Fruit fly (Drosophila melanogaster): ENCODE measurements around the gene dsx.

The dsx gene

dm6 chr3R:7973906-7974305 is 6.7 kb upstream of the dsx start:
- TF ChIP-seq eg (GFP tag; IDR thresholded peaks at IDR 0.05) (peak; percentile 86; the same call in 2 of the 3 replicates), CG11294 (GFP tag; IDR thresholded peaks at IDR 0.05) (peak; percentile 54; the same call in 1 of the 2 replicates), CG6163 (GFP tag; IDR thresholded peaks at IDR 0.05) (0 out of 3 replicates have a peak, but pooled peaks have one; percentile 34), Gug (GFP tag; IDR thresholded peaks at IDR 0.05) (peak; percentile 54)

DNA sequence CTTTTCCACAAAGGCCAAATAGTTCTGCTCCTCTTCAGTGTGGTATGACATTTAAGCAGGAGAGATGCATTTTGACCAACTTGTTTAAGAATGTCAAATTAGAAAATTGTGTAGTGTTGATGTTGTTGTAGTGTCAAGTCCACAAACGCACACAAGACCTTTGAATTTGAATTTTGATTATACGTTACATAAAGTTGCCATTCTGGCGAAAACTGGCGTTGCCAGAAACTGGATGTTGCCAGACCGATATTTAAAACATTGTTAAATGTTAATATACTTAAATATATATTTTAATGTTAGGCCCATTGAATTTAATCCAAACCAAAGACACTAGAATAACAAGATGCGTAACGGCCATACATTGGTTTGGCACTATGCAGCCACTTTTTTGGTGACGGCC is 5.8 kb upstream of the dsx start:
- peak; percentile 6 for TF ChIP-seq Eip78C (GFP tag)
- peak; percentile 87 for TF ChIP-seq dsx (GFP tag; optimal IDR thresholded peaks at IDR 0.05; ENCODE audit: poor library complexity, severe bottlenecking)
- no peak for TF ChIP-seq Hr39 (GFP tag; optimal IDR thresholded peaks at IDR 0.05)

DNA sequence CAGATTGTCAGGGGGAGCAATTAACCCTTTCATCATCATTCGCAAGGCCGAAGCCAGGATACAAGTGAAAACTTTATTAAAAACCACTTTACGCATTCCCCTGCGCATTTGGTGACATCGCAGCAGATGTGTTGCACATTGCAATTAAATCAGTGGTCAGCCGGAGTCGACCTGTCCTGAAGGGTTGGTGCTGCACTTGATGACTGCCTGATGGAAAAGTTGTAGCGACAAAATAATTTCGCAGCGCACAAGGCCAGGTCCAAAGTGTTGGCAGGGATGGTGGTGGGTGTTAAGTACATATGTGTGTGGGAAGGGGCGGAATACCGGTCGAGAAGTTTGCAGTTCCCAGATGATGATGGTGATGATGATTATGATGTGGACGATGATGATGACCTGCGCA is 5.0 kb upstream of the dsx start:
- TF ChIP-seq CG8319 (GFP tag; optimal IDR thresholded peaks at IDR 0.05) (no peak), CG7368 (GFP tag; optimal IDR thresholded peaks at IDR 0.05) (no peak), CG32006 (GFP tag; optimal IDR thresholded peaks at IDR 0.05) (no peak), Ets96B (tag; optimal IDR thresholded peaks at IDR 0.05) (no peak), svp (GFP tag) (no peak), CG11902 (GFP tag; optimal IDR thresholded peaks at IDR 0.05) (no peak), Met (GFP tag; optimal IDR thresholded peaks at IDR 0.05) (no peak), Sox14 (GFP tag; optimal IDR thresholded peaks at IDR 0.05) (no peak), CG10631 (GFP tag; optimal IDR thresholded peaks at IDR 0.05) (no peak), CG6276 (GFP tag; optimal IDR thresholded peaks at IDR 0.05) (no peak), CG1621 (tag; optimal IDR thresholded peaks at IDR 0.05) (no peak)

DNA sequence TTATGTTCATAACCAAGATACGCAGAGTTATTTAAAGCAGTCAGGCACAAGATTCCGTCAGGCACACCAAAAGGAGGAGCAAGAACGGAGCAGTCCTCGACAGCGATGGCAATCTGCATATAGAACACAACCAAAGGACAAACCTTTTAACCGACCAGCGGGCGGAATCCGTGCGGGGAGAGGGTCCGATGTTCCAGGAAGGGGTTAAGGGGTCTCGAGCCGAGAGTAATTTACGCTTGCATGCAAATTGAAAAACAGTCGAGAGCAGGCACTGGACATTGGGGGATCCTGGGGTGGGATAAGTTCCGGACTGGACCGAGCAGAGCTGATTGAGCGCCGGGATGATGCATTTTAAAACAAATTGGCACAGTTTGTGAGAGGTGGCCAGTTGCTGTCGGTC is 3.4 kb upstream of the dsx start:
- TF ChIP-seq CG34406 (GFP tag; optimal IDR thresholded peaks at IDR 0.05): no peak
- TF ChIP-seq spab (GFP tag; optimal IDR thresholded peaks at IDR 0.05): no peak
- peak in 1 of 2 experiments; percentile 51 for TF ChIP-seq ss (GFP tag; optimal IDR thresholded peaks at IDR 0.05)
- TF ChIP-seq svp (GFP tag): peak; percentile 49
- TF ChIP-seq dsx (GFP tag; optimal IDR thresholded peaks at IDR 0.05; ENCODE audit: poor library complexity, severe bottlenecking): peak; percentile 54

- peak; percentile 82 for TF ChIP-seq Ets96B (tag; optimal IDR thresholded peaks at IDR 0.05)
- TF ChIP-seq Hr38 (GFP tag; optimal IDR thresholded peaks at IDR 0.05): no peak
- peak; percentile 81 for TF ChIP-seq Hr4 (GFP tag; optimal IDR thresholded peaks at IDR 0.05)
- peak; percentile 77 for TF ChIP-seq achi (GFP tag; optimal IDR thresholded peaks at IDR 0.05)
- TF ChIP-seq Met (GFP tag; optimal IDR thresholded peaks at IDR 0.05): peak; percentile 55
- peak; percentile 66 for TF ChIP-seq CG9139 (GFP tag; optimal IDR thresholded peaks at IDR 0.05)
- TF ChIP-seq dac (GFP tag; optimal IDR thresholded peaks at IDR 0.05): peak; percentile 58
- peak; percentile 89 for TF ChIP-seq CG3919 (GFP tag; optimal IDR thresholded peaks at IDR 0.05)
- TF ChIP-seq Eip78C (GFP tag): peak; percentile 95
- TF ChIP-seq esn (GFP tag; optimal IDR thresholded peaks at IDR 0.05): peak; percentile 73
- no peak for TF ChIP-seq fd85E (GFP tag; optimal IDR thresholded peaks at IDR 0.05)
- peak; percentile 84 for TF ChIP-seq CG6163 (GFP tag; IDR thresholded peaks at IDR 0.05)
- TF ChIP-seq acj6 (GFP tag; optimal IDR thresholded peaks at IDR 0.05): peak; percentile 74
- peak; percentile 58 for TF ChIP-seq Hr39 (GFP tag; optimal IDR thresholded peaks at IDR 0.05)
- peak; percentile 49 for TF ChIP-seq CG16779 (tag; optimal IDR thresholded peaks at IDR 0.05)
- TF ChIP-seq Eip75B (GFP tag; optimal IDR thresholded peaks at IDR 0.05): peak; percentile 84
- peak; percentile 87 for TF ChIP-seq eg (GFP tag; IDR thresholded peaks at IDR 0.05)
- no peak for TF ChIP-seq Blimp-1 (GFP tag; optimal IDR thresholded peaks at IDR 0.05)
- TF ChIP-seq CG15336 (GFP tag; IDR thresholded peaks at IDR 0.05): peak; percentile 90
- TF ChIP-seq svp (GFP tag): peak; percentile 25
- peak; percentile 72 for TF ChIP-seq pdm3 (GFP tag; optimal IDR thresholded peaks at IDR 0.05)
- peak; percentile 83 for TF ChIP-seq CG6808 (GFP tag; optimal IDR thresholded peaks at IDR 0.05)
- TF ChIP-seq lz (GFP tag; optimal IDR thresholded peaks at IDR 0.05): peak; percentile 69
- TF ChIP-seq CG31627 (GFP tag; optimal IDR thresholded peaks at IDR 0.05): peak; percentile 65
- no peak for TF ChIP-seq Eip93F (GFP tag; optimal IDR thresholded peaks at IDR 0.05)
- peak; percentile 70 for TF ChIP-seq Gug (GFP tag; IDR thresholded peaks at IDR 0.05)
- TF ChIP-seq topi (GFP tag; optimal IDR thresholded peaks at IDR 0.05): peak; percentile 78
- TF ChIP-seq CG11762 (GFP tag; optimal IDR thresholded peaks at IDR 0.05; ENCODE audit: insufficient read depth): peak; percentile 73
- TF ChIP-seq CG6276 (GFP tag; optimal IDR thresholded peaks at IDR 0.05): peak; percentile 87
- peak; percentile 41 for TF ChIP-seq CG8319 (GFP tag; optimal IDR thresholded peaks at IDR 0.05)
- TF ChIP-seq OdsH (GFP tag; optimal IDR thresholded peaks at IDR 0.05): peak; percentile 82
- peak; percentile 59 for TF ChIP-seq CG1621 (tag; optimal IDR thresholded peaks at IDR 0.05)
- peak; percentile 77 for TF ChIP-seq CG10669 (GFP tag; optimal IDR thresholded peaks at IDR 0.05)
These were observed 2.5 kb upstream of the dsx start for dm6 chr3R:7969702-7970175.
